Worm (Caenorhabditis elegans) whole organism, L3 larva: Measurements from ENCODE around the gene F35D11.3.

Experiments used
- R02D3.7 ChIP-seq: fragments of 150-350 bp; optimal IDR thresholded peaks from 2 replicates; lab custom pipeline; 2014; ENCODE audit warnings: missing biosample characterization, missing genetic modification characterization
- ZK546.5 ChIP-seq: sonication (generic microtip); optimal IDR thresholded peaks from 2 replicates; lab custom pipeline; 2017; ENCODE audit warnings: missing biosample characterization, missing genetic modification characterization
- aly-2 ChIP-seq: fragments of 150-350 bp; optimal IDR thresholded peaks from 2 replicates; lab custom pipeline; 2014; ENCODE audit warnings: missing biosample characterization, missing genetic modification characterization
- ama-1 ChIP-seq: fragments of 150-350 bp; optimal IDR thresholded peaks from 2 replicates; lab custom pipeline; 2018
- ceh-16 ChIP-seq: sonication (generic microtip); optimal IDR thresholded peaks from 2 replicates; lab custom pipeline; 2017; ENCODE audit warnings: missing biosample characterization, missing genetic modification characterization
- ceh-28 ChIP-seq: fragments of 150-350 bp; optimal IDR thresholded peaks from 2 replicates; lab custom pipeline; 2014; ENCODE audit warnings: missing biosample characterization, missing genetic modification reagents, missing genetic modification characterization
- ceh-9 ChIP-seq: sonication (generic microtip); optimal IDR thresholded peaks from 2 replicates; lab custom pipeline; 2018; ENCODE audit warnings: missing biosample characterization, missing genetic modification characterization
- daf-12 ChIP-seq: fragments of 150-350 bp; optimal IDR thresholded peaks from 2 replicates; lab custom pipeline; 2014; ENCODE audit warnings: missing biosample characterization, missing genetic modification reagents, missing genetic modification characterization
- egl-27 ChIP-seq: sonication (generic microtip); optimal IDR thresholded peaks from 4 replicates; lab custom pipeline; 2017; ENCODE audit warnings: missing biosample characterization, missing genetic modification reagents, missing genetic modification characterization
- egl-5 ChIP-seq: fragments of 150-350 bp; optimal IDR thresholded peaks from 2 replicates; lab custom pipeline; 2017; ENCODE audit warnings: missing biosample characterization, missing genetic modification reagents, missing genetic modification characterization, inconsistent platforms
- elt-1 ChIP-seq: fragments of 150-350 bp; optimal IDR thresholded peaks from 2 replicates; lab custom pipeline; 2014; ENCODE audit warnings: missing biosample characterization, missing genetic modification characterization
- elt-2 ChIP-seq: sonication (generic microtip); optimal IDR thresholded peaks from 2 replicates; lab custom pipeline; 2016; ENCODE audit warnings: missing genetic modification reagents, mild to moderate bottlenecking, missing genetic modification characterization, missing compliant biosample characterization
- elt-3 ChIP-seq, 3 experiments: fragments of 150-350 bp in 1 of 3; sonication (generic microtip) in 2 of 3; optimal IDR thresholded peaks; 2 replicates in 2 of 3; 4 replicates in 1 of 3; lab custom pipeline; 2014 to 2017; ENCODE audit warnings: missing biosample characterization in 3 of 3, missing genetic modification characterization in 3 of 3
- eor-1 ChIP-seq, 2 experiments: fragments of 150-350 bp; optimal IDR thresholded peaks; 2 replicates each; lab custom pipeline; 2014 to 2018; ENCODE audit warnings: missing biosample characterization in 2 of 2, missing genetic modification characterization in 2 of 2
- fkh-10 ChIP-seq: sonication (generic microtip); optimal IDR thresholded peaks from 2 replicates; lab custom pipeline; 2017; ENCODE audit warnings: missing biosample characterization, missing genetic modification reagents, missing genetic modification characterization
- fkh-2 ChIP-seq: fragments of 150-350 bp; optimal IDR thresholded peaks from 2 replicates; lab custom pipeline; 2014; ENCODE audit warnings: missing biosample characterization, missing genetic modification reagents, missing genetic modification characterization
- hmg-11 ChIP-seq: sonication (generic microtip); optimal IDR thresholded peaks from 2 replicates; lab custom pipeline; 2016; ENCODE audit warnings: missing genetic modification characterization, missing compliant biosample characterization
- jun-1 ChIP-seq: fragments of 150-350 bp; optimal IDR thresholded peaks from 2 replicates; lab custom pipeline; 2014; ENCODE audit warnings: missing biosample characterization, missing genetic modification reagents, missing genetic modification characterization
- lin-15B ChIP-seq: fragments of 150-350 bp; optimal IDR thresholded peaks from 2 replicates; lab custom pipeline; 2014; ENCODE audit warnings: missing biosample characterization, missing genetic modification characterization
- lsy-12 ChIP-seq: sonication (generic microtip); optimal IDR thresholded peaks from 2 replicates; lab custom pipeline; 2016; ENCODE audit warnings: mild to moderate bottlenecking, missing genetic modification characterization, missing compliant biosample characterization
- mdl-1 ChIP-seq: fragments of 150-350 bp; optimal IDR thresholded peaks from 2 replicates; lab custom pipeline; 2014; ENCODE audit warnings: missing biosample characterization, missing genetic modification characterization
- nhr-12 ChIP-seq: fragments of 150-350 bp; optimal IDR thresholded peaks from 2 replicates; lab custom pipeline; 2014; ENCODE audit warnings: missing biosample characterization, missing genetic modification characterization
- nhr-23 ChIP-seq: fragments of 150-350 bp; optimal IDR thresholded peaks from 2 replicates; lab custom pipeline; 2014; ENCODE audit warnings: missing biosample characterization, missing genetic modification reagents, missing genetic modification characterization
- nhr-237 ChIP-seq: fragments of 150-350 bp; optimal IDR thresholded peaks from 2 replicates; lab custom pipeline; 2014; ENCODE audit warnings: missing biosample characterization, missing genetic modification characterization
- nhr-43 ChIP-seq: sonication (generic microtip); optimal IDR thresholded peaks from 2 replicates; lab custom pipeline; 2016; ENCODE audit warnings: mild to moderate bottlenecking, missing genetic modification characterization, missing compliant biosample characterization; ENCODE audit not compliant: poor library complexity, severe bottlenecking
- pha-4 ChIP-seq: fragments of 150-350 bp; optimal IDR thresholded peaks from 2 replicates; lab custom pipeline; 2014; ENCODE audit warnings: missing biosample characterization, missing genetic modification reagents, missing genetic modification characterization
- sea-2 ChIP-seq: fragments of 150-350 bp; sonication (generic microtip); optimal IDR thresholded peaks from 4 replicates; lab custom pipeline; 2014; ENCODE audit warnings: missing biosample characterization, missing genetic modification reagents, missing genetic modification characterization
- tbx-2 ChIP-seq: sonication (generic microtip); optimal IDR thresholded peaks from 2 replicates; lab custom pipeline; 2016; ENCODE audit warnings: mild to moderate bottlenecking, missing genetic modification characterization, missing compliant biosample characterization
- unc-39 ChIP-seq: sonication (generic microtip); optimal IDR thresholded peaks from 4 replicates; lab custom pipeline; 2017; ENCODE audit warnings: missing biosample characterization, missing genetic modification characterization
- unc-62 ChIP-seq: fragments of 150-350 bp; sonication (generic microtip); optimal IDR thresholded peaks from 4 replicates; lab custom pipeline; 2014; ENCODE audit warnings: missing biosample characterization, missing genetic modification reagents, missing genetic modification characterization
- ztf-11 ChIP-seq: fragments of 150-350 bp; optimal IDR thresholded peaks from 2 replicates; lab custom pipeline; 2014; ENCODE audit warnings: missing biosample characterization, missing genetic modification characterization
- ztf-4 ChIP-seq: fragments of 150-350 bp; optimal IDR thresholded peaks from 2 replicates; lab custom pipeline; 2014; ENCODE audit warnings: missing biosample characterization, missing genetic modification characterization

The F35D11.3 gene

ce11 chrII:4579375-4579774, 28.8 kb upstream of the F35D11.3 start:
- TF ChIP-seq nhr-12: no peak
- TF ChIP-seq ZK546.5 (tag; lab: Kevin White, UChicago): no peak
- no peak for TF ChIP-seq tbx-2 (tag; lab: Kevin White, UChicago)
- no peak for TF ChIP-seq ama-1 (lab: Kevin White, UChicago)
- TF ChIP-seq ztf-4: no peak
- no peak for TF ChIP-seq lsy-12 (tag; lab: Kevin White, UChicago)
- peak; percentile 58 for TF ChIP-seq unc-62

- TF ChIP-seq pha-4 (tag; lab: Kevin White, UChicago) (peak; percentile 77), unc-39 (tag; lab: Kevin White, UChicago) (no peak)
Observed at ce11 chrII:4579920-4580474, 28.2 kb upstream of the F35D11.3 start.

ce11 chrII:4581090-4581489, 27.1 kb upstream of the F35D11.3 start:
- no peak for TF ChIP-seq ztf-11 (tag; lab: Kevin White, UChicago)
- no peak for TF ChIP-seq unc-62
- TF ChIP-seq elt-1 (tag; lab: Kevin White, UChicago): no peak
- no peak for TF ChIP-seq R02D3.7 (tag; lab: Kevin White, UChicago)
- TF ChIP-seq lsy-12 (tag; lab: Kevin White, UChicago): no peak

- peak; percentile 83 for TF ChIP-seq elt-1 (tag; lab: Kevin White, UChicago)
- no peak for TF ChIP-seq unc-39 (tag; lab: Kevin White, UChicago)
Observed at ce11 chrII:4583203-4583912, 24.8 kb upstream of the F35D11.3 start.

ce11 chrII:4584313-4584712, 23.9 kb upstream of the F35D11.3 start:
- TF ChIP-seq nhr-237 (tag; lab: Kevin White, UChicago): no peak
- no peak for TF ChIP-seq egl-27 (tag; lab: Kevin White, UChicago)
- TF ChIP-seq ceh-28 (tag; lab: Kevin White, UChicago): no peak
- TF ChIP-seq daf-12 (tag; lab: Kevin White, UChicago): no peak
- TF ChIP-seq pha-4 (tag; lab: Kevin White, UChicago): no peak
- TF ChIP-seq fkh-10 (GFP tag; lab: Kevin White, UChicago): no peak
- TF ChIP-seq jun-1 (tag; lab: Kevin White, UChicago): no peak
- no peak for TF ChIP-seq eor-1 (tag; optimal IDR thresholded peaks at IDR 0.05; lab: Kevin White, UChicago)
- TF ChIP-seq R02D3.7 (tag; lab: Kevin White, UChicago): no peak

ce11 chrII:4585327-4585726, 22.8 kb upstream of the F35D11.3 start:
- TF ChIP-seq nhr-23 (tag; lab: Kevin White, UChicago): no peak
- TF ChIP-seq hmg-11 (tag; lab: Kevin White, UChicago): no peak
- TF ChIP-seq fkh-2 (tag; lab: Kevin White, UChicago): no peak
- TF ChIP-seq unc-62: no peak

ce11 chrII:4590086-4590485, 18.1 kb upstream of the F35D11.3 start:
- TF ChIP-seq ceh-16 (tag; lab: Kevin White, UChicago) (no peak), egl-5 (no peak), unc-62 (no peak), R02D3.7 (tag; lab: Kevin White, UChicago) (no peak), sea-2 (GFP tag; lab: Kevin White, UChicago) (no peak), ceh-9 (no peak), lin-15B (tag; lab: Kevin White, UChicago) (no peak), elt-2 (tag; lab: Kevin White, UChicago) (no peak), elt-3 (tag; optimal IDR thresholded peaks at IDR 0.05; lab: Kevin White, UChicago) (no peak), ztf-11 (tag; lab: Kevin White, UChicago) (no peak), jun-1 (tag; lab: Kevin White, UChicago) (no peak), fkh-2 (tag; lab: Kevin White, UChicago) (no peak), mdl-1 (tag; lab: Kevin White, UChicago) (no peak), nhr-12 (no peak), ama-1 (lab: Kevin White, UChicago) (no peak), eor-1 (tag; optimal IDR thresholded peaks at IDR 0.05; lab: Kevin White, UChicago) (no peak), nhr-43 (tag; lab: Kevin White, UChicago) (no peak), unc-39 (tag; lab: Kevin White, UChicago) (no peak), tbx-2 (tag; lab: Kevin White, UChicago) (no peak), aly-2 (tag; lab: Kevin White, UChicago) (no peak)
